Worm (Caenorhabditis elegans) whole organism, L3 larva: ENCODE results near the gene B0244.17.

ENCODE experiments used
- ama-1 ChIP-seq: fragments of 150-350 bp; optimal IDR thresholded peaks from 2 replicates; lab custom pipeline; 2018
- jun-1 ChIP-seq: fragments of 150-350 bp; optimal IDR thresholded peaks from 2 replicates; lab custom pipeline; 2014; ENCODE audit warnings: missing biosample characterization, missing genetic modification reagents, missing genetic modification characterization
- nhr-23 ChIP-seq: fragments of 150-350 bp; optimal IDR thresholded peaks from 2 replicates; lab custom pipeline; 2014; ENCODE audit warnings: missing biosample characterization, missing genetic modification reagents, missing genetic modification characterization
- pqm-1 ChIP-seq: fragments of 150-350 bp; optimal IDR thresholded peaks from 2 replicates; lab custom pipeline; 2017; ENCODE audit warnings: missing biosample characterization, missing genetic modification characterization, inconsistent platforms
- zag-1 ChIP-seq: fragments of 150-350 bp; optimal IDR thresholded peaks from 2 replicates; lab custom pipeline; 2014; ENCODE audit warnings: missing biosample characterization, missing genetic modification characterization

ce11 chrIII:5730041-5730440 lies 3.0 kb upstream of the B0244.17 start:
- TF ChIP-seq nhr-23 (tag; lab: Kevin White, UChicago) (no peak), pqm-1 (tag; lab: Kevin White, UChicago) (no peak), zag-1 (tag; lab: Kevin White, UChicago) (no peak), jun-1 (tag; lab: Kevin White, UChicago) (no peak), ama-1 (no peak)
